Worm (Caenorhabditis elegans): ENCODE data around the gene K10G6.9.

The K10G6.9 gene

ce11 chrII:3934085-3934484, 38.0 kb upstream of the K10G6.9 start, which contains the start of gene Y14H12B.1:
Y14H12B.1 (plus strand) TSS chrII:3934447.
- no peak for TF ChIP-seq scrt-1 (GFP tag; IDR thresholded peaks at IDR 0.05)
- no peak for TF ChIP-seq F13C5.2 (tag; optimal IDR thresholded peaks at IDR 0.05)
- TF ChIP-seq sea-1 (GFP tag; conservative IDR thresholded peaks at IDR 0.05) = no peak
- TF ChIP-seq tra-4 (tag; optimal IDR thresholded peaks at IDR 0.05) = no peak
- no peak for TF ChIP-seq hmbx-1 (tag; optimal IDR thresholded peaks at IDR 0.05)
- TF ChIP-seq ets-7 (tag; optimal IDR thresholded peaks at IDR 0.05) = no peak
- no peak for TF ChIP-seq ceh-13 (GFP tag; optimal IDR thresholded peaks at IDR 0.05)
- TF ChIP-seq flt-1 (GFP tag; IDR thresholded peaks at IDR 0.05) = no peak
- no peak for TF ChIP-seq ceh-36 (tag; optimal IDR thresholded peaks at IDR 0.05)

- TF ChIP-seq ets-7 (tag; optimal IDR thresholded peaks at IDR 0.05) (no peak), F13C5.2 (tag; optimal IDR thresholded peaks at IDR 0.05) (no peak), hmg-4 (GFP tag; optimal IDR thresholded peaks at IDR 0.05) (no peak), tra-4 (tag; optimal IDR thresholded peaks at IDR 0.05) (no peak), tbx-37 (GFP tag; conservative IDR thresholded peaks at IDR 0.05) (no peak), tbx-11 (GFP tag; IDR thresholded peaks at IDR 0.05) (no peak), ceh-13 (GFP tag; optimal IDR thresholded peaks at IDR 0.05) (no peak)
Observed at ce11 chrII:3935098-3935497, 37.0 kb upstream of the K10G6.9 start.

- TF ChIP-seq pes-1 (GFP tag; IDR thresholded peaks at IDR 0.05) (no peak), hmg-4 (GFP tag; optimal IDR thresholded peaks at IDR 0.05) (no peak), aly-1 (tag; optimal IDR thresholded peaks at IDR 0.05) (no peak), hnd-1 (tag; optimal IDR thresholded peaks at IDR 0.05) (no peak), tbx-37 (GFP tag; conservative IDR thresholded peaks at IDR 0.05) (no peak), scrt-1 (GFP tag; IDR thresholded peaks at IDR 0.05) (no peak), sea-1 (GFP tag; conservative IDR thresholded peaks at IDR 0.05) (no peak), ama-1 (optimal IDR thresholded peaks at IDR 0.05) (no peak), hmbx-1 (tag; optimal IDR thresholded peaks at IDR 0.05) (no peak)
Observed at ce11 chrII:3935990-3936389, 36.1 kb upstream of the K10G6.9 start.

ce11 chrII:3947404-3947803, 24.7 kb upstream of the K10G6.9 start:
- TF ChIP-seq hmbx-1 (tag; optimal IDR thresholded peaks at IDR 0.05) = no peak
- TF ChIP-seq B0310.2 (tag; optimal IDR thresholded peaks at IDR 0.05) = no peak
- no peak for TF ChIP-seq ama-1 (optimal IDR thresholded peaks at IDR 0.05)
- TF ChIP-seq ceh-36 (tag; optimal IDR thresholded peaks at IDR 0.05) = no peak
- no peak for TF ChIP-seq aly-1 (tag; optimal IDR thresholded peaks at IDR 0.05)
- no peak for TF ChIP-seq ceh-13 (GFP tag; optimal IDR thresholded peaks at IDR 0.05)
- no peak for TF ChIP-seq ets-7 (tag; optimal IDR thresholded peaks at IDR 0.05)
- TF ChIP-seq tbx-11 (GFP tag; IDR thresholded peaks at IDR 0.05) = no peak
- TF ChIP-seq tra-4 (tag; optimal IDR thresholded peaks at IDR 0.05) = no peak
- no peak for TF ChIP-seq scrt-1 (GFP tag; IDR thresholded peaks at IDR 0.05)
- TF ChIP-seq F13C5.2 (tag; optimal IDR thresholded peaks at IDR 0.05) = no peak

ce11 chrII:3948507-3948906, 23.6 kb upstream of the K10G6.9 start:
- TF ChIP-seq tra-4 (tag; optimal IDR thresholded peaks at IDR 0.05) (no peak), flt-1 (GFP tag; IDR thresholded peaks at IDR 0.05) (no peak), aly-1 (tag; optimal IDR thresholded peaks at IDR 0.05) (no peak), hmg-4 (GFP tag; optimal IDR thresholded peaks at IDR 0.05) (no peak), tbx-11 (GFP tag; IDR thresholded peaks at IDR 0.05) (no peak), scrt-1 (GFP tag; IDR thresholded peaks at IDR 0.05) (no peak), B0310.2 (tag; optimal IDR thresholded peaks at IDR 0.05) (no peak), ets-7 (tag; optimal IDR thresholded peaks at IDR 0.05) (no peak)

- TF ChIP-seq tra-4 (tag; optimal IDR thresholded peaks at IDR 0.05) (no peak), ets-7 (tag; optimal IDR thresholded peaks at IDR 0.05) (no peak), tbx-37 (GFP tag; conservative IDR thresholded peaks at IDR 0.05) (no peak), ceh-13 (GFP tag; optimal IDR thresholded peaks at IDR 0.05) (no peak), pes-1 (GFP tag; IDR thresholded peaks at IDR 0.05) (no peak), hmbx-1 (tag; optimal IDR thresholded peaks at IDR 0.05) (no peak), tbx-11 (GFP tag; IDR thresholded peaks at IDR 0.05) (no peak), ceh-36 (tag; optimal IDR thresholded peaks at IDR 0.05) (no peak), scrt-1 (GFP tag; IDR thresholded peaks at IDR 0.05) (no peak), hmg-4 (GFP tag; optimal IDR thresholded peaks at IDR 0.05) (no peak), B0310.2 (tag; optimal IDR thresholded peaks at IDR 0.05) (no peak), sea-1 (GFP tag; conservative IDR thresholded peaks at IDR 0.05) (no peak), F13C5.2 (tag; optimal IDR thresholded peaks at IDR 0.05) (no peak), aly-1 (tag; optimal IDR thresholded peaks at IDR 0.05) (no peak), ama-1 (optimal IDR thresholded peaks at IDR 0.05) (no peak), flt-1 (GFP tag; IDR thresholded peaks at IDR 0.05) (no peak), hnd-1 (tag; optimal IDR thresholded peaks at IDR 0.05) (no peak)
Observed at ce11 chrII:3950077-3950476, 22.0 kb upstream of the K10G6.9 start, which contains the start of gene sea-2. sea-2 (plus strand) TSS chrII:3950377.

- TF ChIP-seq ceh-36 (tag; optimal IDR thresholded peaks at IDR 0.05) (no peak), hmg-4 (GFP tag; optimal IDR thresholded peaks at IDR 0.05) (no peak), tra-4 (tag; optimal IDR thresholded peaks at IDR 0.05) (no peak), hnd-1 (tag; optimal IDR thresholded peaks at IDR 0.05) (no peak), pes-1 (GFP tag; IDR thresholded peaks at IDR 0.05) (no peak), aly-1 (tag; optimal IDR thresholded peaks at IDR 0.05) (no peak), ceh-13 (GFP tag; optimal IDR thresholded peaks at IDR 0.05) (no peak), tbx-37 (GFP tag; conservative IDR thresholded peaks at IDR 0.05) (no peak), flt-1 (GFP tag; IDR thresholded peaks at IDR 0.05) (no peak)
Observed at ce11 chrII:3951354-3951753, 20.7 kb upstream of the K10G6.9 start.

- TF ChIP-seq aly-1 (tag; optimal IDR thresholded peaks at IDR 0.05) (no peak), tra-4 (tag; optimal IDR thresholded peaks at IDR 0.05) (no peak), B0310.2 (tag; optimal IDR thresholded peaks at IDR 0.05) (no peak), ets-7 (tag; optimal IDR thresholded peaks at IDR 0.05) (no peak), ama-1 (optimal IDR thresholded peaks at IDR 0.05) (no peak), tbx-11 (GFP tag; IDR thresholded peaks at IDR 0.05) (no peak), hmbx-1 (tag; optimal IDR thresholded peaks at IDR 0.05) (no peak)
Observed at ce11 chrII:3952368-3952767, 19.7 kb upstream of the K10G6.9 start.
